Worm (Caenorhabditis elegans) whole organism, midembryonic: Measurements from ENCODE around the gene sdz-5.

Experiments
- cog-1 ChIP-seq: sonication (generic microtip); optimal IDR thresholded peaks from 2 replicates; lab custom pipeline; 2016; ENCODE audit warnings: missing genetic modification characterization, missing compliant biosample characterization
- flt-1 ChIP-seq: fragments of 200-800 bp; sonication (Bioruptor generic); IDR thresholded peaks from 2 replicates; pipeline ENCODE4 v1.3.6; 2022; ENCODE audit warnings: missing genetic modification characterization, missing compliant biosample characterization
- klf-2 ChIP-seq: fragments of 200-800 bp; sonication (Bioruptor generic); conservative IDR thresholded peaks from 2 replicates; pipeline ENCODE4 v1.3.6; 2022; ENCODE audit warnings: missing genetic modification reagents, missing genetic modification characterization, missing compliant biosample characterization
- ref-1 ChIP-seq: fragments of 200-800 bp; sonication (Bioruptor generic); conservative IDR thresholded peaks from 2 replicates; pipeline ENCODE4 v1.3.6; 2022; ENCODE audit warnings: missing genetic modification reagents, missing genetic modification characterization, missing compliant biosample characterization
- tab-1 ChIP-seq: fragments of 200-800 bp; sonication (Bioruptor generic); IDR thresholded peaks from 2 replicates; pipeline ENCODE4 v1.3.6; 2022; ENCODE audit warnings: missing genetic modification characterization, missing compliant biosample characterization
- ztf-29 ChIP-seq: fragments of 200-800 bp; sonication (Bioruptor generic); IDR thresholded peaks from 2 replicates; pipeline ENCODE4 v1.3.6; 2022; ENCODE audit warnings: missing genetic modification reagents, missing genetic modification characterization, missing compliant biosample characterization

- TF ChIP-seq tab-1 (GFP tag; lab: Robert Waterston, UW) (no peak), ztf-29 (no peak), flt-1 (GFP tag; lab: Robert Waterston, UW) (no peak), ref-1 (GFP tag; lab: Robert Waterston, UW) (no peak), cog-1 (tag; lab: Kevin White, UChicago) (no peak), klf-2 (GFP tag; lab: Robert Waterston, UW) (no peak)
These were observed 30.0 kb downstream of the sdz-5 start, which contains the start of the genes B0454.26 and B0454.5 for ce11 chrII:3038453-3038909.
